Fruit fly (Drosophila melanogaster): ENCODE results near the gene CG2865.
A peak's percentile ranks its signal among the peaks of the same experiment; 100 is the strongest.

DNA sequence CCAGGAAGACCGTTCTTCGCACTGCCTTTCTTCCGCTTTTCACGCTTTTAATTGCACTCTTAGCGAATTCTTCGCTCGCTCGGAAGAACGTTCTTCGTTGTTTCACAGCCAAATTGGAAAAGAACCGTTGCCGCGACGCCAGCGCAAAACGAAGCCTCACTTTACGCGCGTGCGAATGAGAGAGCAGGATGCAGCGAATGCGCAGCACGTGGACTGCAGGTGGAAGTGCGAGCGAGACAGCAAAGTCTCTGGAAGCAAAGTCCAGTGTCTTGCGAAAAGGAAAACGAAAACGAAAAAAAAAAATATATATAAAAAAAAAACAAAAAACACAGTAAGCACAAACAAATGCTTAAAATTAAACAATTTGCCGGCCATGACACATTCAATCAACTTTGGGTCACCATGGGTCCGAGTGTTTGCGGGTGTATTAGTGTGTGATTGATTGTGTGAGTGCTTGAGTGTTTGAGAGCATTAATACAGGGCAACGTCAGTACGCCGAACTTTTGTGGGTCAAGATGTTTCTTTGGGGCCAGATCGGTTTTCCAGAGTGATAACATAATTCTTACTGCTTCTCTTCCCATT lies 41.4 kb upstream of the CG2865 start, which contains the start of gene Ilp6:
- TF ChIP-seq CG11617 (GFP tag; optimal IDR thresholded peaks at IDR 0.05) (no peak), CG14711 (tag; optimal IDR thresholded peaks at IDR 0.05) (no peak), Crg-1 (GFP tag; optimal IDR thresholded peaks at IDR 0.05) (no peak), tj (GFP tag; optimal IDR thresholded peaks at IDR 0.05) (peak; percentile 78), Mnt (GFP tag; optimal IDR thresholded peaks at IDR 0.05) (peak; percentile 74), bab1 (GFP tag; optimal IDR thresholded peaks at IDR 0.05) (no peak), CG1620 (GFP tag; optimal IDR thresholded peaks at IDR 0.05) (no peak), Clk (GFP tag; optimal IDR thresholded peaks at IDR 0.05) (no peak)
